Worm (Caenorhabditis elegans) whole organism, mixed stage, embryonic: ENCODE results near the gene Y38H6C.15.

Source experiments
- hlh-1 ChIP-seq: fragments of 150-350 bp; optimal IDR thresholded peaks from 2 replicates; lab custom pipeline; 2014; ENCODE audit warnings: missing biosample characterization, missing genetic modification reagents, missing genetic modification characterization
- lin-13 ChIP-seq: fragments of 150-350 bp; optimal IDR thresholded peaks from 2 replicates; lab custom pipeline; 2014; ENCODE audit warnings: missing biosample characterization, missing genetic modification characterization
- mab-5 ChIP-seq: fragments of 150-350 bp; optimal IDR thresholded peaks from 2 replicates; lab custom pipeline; 2014; ENCODE audit warnings: missing biosample characterization, missing genetic modification characterization
- mep-1 ChIP-seq: fragments of 150-350 bp; optimal IDR thresholded peaks from 2 replicates; lab custom pipeline; 2017; ENCODE audit warnings: missing biosample characterization, missing genetic modification reagents, missing genetic modification characterization, inconsistent platforms
- nhr-12 ChIP-seq: fragments of 150-350 bp; optimal IDR thresholded peaks from 2 replicates; lab custom pipeline; 2014; ENCODE audit warnings: missing biosample characterization, missing genetic modification characterization
- nhr-237 ChIP-seq: fragments of 150-350 bp; optimal IDR thresholded peaks from 2 replicates; lab custom pipeline; 2014; ENCODE audit warnings: missing biosample characterization, missing genetic modification characterization
- ztf-11 ChIP-seq: fragments of 150-350 bp; optimal IDR thresholded peaks from 2 replicates; lab custom pipeline; 2014; ENCODE audit warnings: missing biosample characterization, missing genetic modification characterization

DNA sequence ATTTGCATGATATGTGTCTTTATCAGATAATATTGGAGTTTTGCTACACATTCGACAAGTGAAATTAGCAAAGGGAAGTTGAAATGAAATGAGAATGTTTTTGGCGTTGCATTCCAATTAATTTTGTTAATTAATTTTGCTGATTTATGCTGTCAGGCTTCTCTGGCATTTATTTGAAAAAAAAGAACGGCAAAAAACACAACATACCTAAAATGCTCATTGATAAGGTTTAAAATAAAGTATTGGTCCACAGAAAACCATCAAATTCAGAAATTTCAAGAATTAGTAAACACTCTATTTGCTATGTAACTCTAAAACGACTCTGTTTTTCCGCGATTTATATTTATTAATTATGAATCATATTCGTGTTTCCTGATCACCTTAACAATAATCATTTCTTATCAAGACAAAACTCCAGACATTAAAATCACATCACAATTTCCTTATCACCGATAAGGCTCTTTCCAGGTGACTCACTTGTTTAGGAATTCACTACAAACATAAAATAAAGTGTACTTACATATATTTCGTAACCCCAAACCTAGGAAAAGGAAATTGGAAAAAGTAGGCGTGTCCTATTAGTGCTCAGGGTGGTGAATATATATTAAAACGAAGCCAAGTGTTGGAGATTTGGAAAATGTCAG is 10.2 kb downstream of the Y38H6C.15 start, which contains the start of the genes srh-166 and Y38H6C.24:
- TF ChIP-seq ztf-11 (tag; lab: Kevin White, UChicago) (no peak), mab-5 (tag; lab: Kevin White, UChicago) (no peak), nhr-12 (tag; lab: Kevin White, UChicago) (no peak), hlh-1 (tag; lab: Kevin White, UChicago) (no peak), lin-13 (tag; lab: Kevin White, UChicago) (no peak), nhr-237 (tag; lab: Kevin White, UChicago) (no peak), mep-1 (no peak)
